Fruit fly (Drosophila melanogaster): ENCODE results near the gene chm.
A peak's percentile ranks its signal among the peaks of the same experiment; 100 is the strongest.

Gene chm

DNA sequence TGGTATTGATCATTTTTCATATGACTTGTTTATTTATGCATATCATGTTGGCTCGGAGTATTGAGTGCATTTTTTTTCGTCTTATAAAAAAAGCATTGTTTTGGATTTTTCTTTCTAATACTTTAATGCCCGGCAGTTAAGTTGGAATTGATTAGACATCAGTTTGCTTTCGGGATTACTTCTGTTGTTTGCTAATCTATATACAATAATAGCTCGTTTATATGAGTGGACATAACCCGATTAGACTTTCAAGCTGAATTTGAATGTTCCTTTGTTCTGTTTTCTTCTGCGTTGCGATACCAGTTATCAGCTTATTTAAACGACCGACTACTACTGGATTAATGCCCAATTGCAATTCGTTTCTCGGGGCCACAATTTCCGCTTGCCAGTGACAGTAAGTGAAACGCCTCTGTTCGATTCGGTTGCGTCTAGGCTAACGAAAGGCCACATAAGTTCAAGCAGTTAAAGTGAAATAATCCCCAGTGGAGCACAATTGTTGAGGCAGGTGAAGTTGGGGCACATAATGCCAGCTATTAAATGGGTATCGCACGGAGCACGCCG, 28.3 kb downstream of the chm start:
- TF ChIP-seq Eip93F (GFP tag; optimal IDR thresholded peaks at IDR 0.05) (no peak), lz (GFP tag; optimal IDR thresholded peaks at IDR 0.05) (no peak), CG1621 (tag; optimal IDR thresholded peaks at IDR 0.05) (no peak), Sox15 (GFP tag; optimal IDR thresholded peaks at IDR 0.05) (no peak), Hr38 (GFP tag; optimal IDR thresholded peaks at IDR 0.05) (no peak), CG32006 (GFP tag; optimal IDR thresholded peaks at IDR 0.05) (no peak), CG8119 (GFP tag; IDR thresholded peaks at IDR 0.05) (no peak), Sox14 (GFP tag; optimal IDR thresholded peaks at IDR 0.05) (peak; percentile 7), OdsH (GFP tag; optimal IDR thresholded peaks at IDR 0.05) (no peak), salr (GFP tag; optimal IDR thresholded peaks at IDR 0.05) (no peak), Hr4 (GFP tag; optimal IDR thresholded peaks at IDR 0.05) (no peak), dac (GFP tag; optimal IDR thresholded peaks at IDR 0.05) (no peak), vri (GFP tag; optimal IDR thresholded peaks at IDR 0.05) (peak; percentile 92), achi (GFP tag; optimal IDR thresholded peaks at IDR 0.05) (no peak)

DNA sequence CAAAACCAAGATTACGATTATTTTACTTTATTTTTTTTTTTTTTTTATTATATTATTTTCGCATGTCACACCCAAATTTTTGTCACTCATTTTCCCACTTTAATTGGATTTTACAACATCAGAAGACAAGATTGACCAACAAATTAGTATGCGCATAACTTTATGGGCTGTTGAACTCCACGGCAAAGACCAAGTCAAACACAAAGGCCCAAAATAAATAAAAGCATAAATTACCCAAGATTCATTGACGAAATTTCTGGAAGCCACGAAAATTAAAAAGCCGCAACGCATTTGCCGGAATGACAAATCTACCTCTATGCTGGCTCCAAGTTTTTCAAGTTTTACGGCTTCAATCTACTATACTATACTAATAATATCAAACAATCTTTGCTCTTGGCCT, 29.9 kb downstream of the chm start:
- no peak for TF ChIP-seq Smox (GFP tag; optimal IDR thresholded peaks at IDR 0.05)

DNA sequence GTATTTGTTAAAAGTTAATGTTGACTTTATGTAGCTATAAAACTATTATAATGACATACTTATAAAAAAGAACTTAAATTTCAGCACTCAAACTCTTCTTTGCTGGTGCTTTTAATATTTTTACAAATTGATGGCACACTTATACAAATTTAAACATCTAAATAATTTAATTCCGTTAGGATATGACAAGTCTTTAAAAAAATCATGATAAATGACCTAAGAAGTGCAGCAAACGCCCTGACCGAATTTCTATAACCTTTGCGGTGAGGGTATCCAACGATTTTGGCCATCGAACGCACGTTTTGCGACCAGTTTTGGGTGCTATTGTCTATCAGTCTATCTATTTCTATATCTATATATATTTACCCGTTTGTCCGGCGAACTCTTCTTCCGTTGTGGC, 30.7 kb downstream of the chm start:
- TF ChIP-seq svp (GFP tag), result peak; percentile 11
- peak; percentile 41 for TF ChIP-seq Eip78C (GFP tag)
- no peak for TF ChIP-seq CG11762 (GFP tag; optimal IDR thresholded peaks at IDR 0.05; ENCODE audit: insufficient read depth)

DNA sequence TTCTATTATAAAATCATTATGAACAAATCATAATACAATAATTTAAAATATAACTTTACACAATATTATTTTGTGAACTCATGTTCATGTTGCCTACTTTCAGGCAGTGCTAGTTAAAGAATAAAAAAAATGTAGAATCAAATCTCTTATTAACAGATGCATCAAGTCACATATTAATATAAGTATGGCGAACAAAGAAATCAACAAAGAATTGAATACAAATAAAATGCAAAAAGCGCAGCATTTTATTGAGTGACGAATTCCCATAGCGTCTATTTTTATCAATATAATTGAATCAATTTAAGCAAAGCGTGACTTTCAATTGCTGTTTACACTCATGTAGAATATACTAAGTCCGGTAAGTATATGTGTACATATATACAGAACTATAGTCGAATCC, 35.6 kb downstream of the chm start:
- TF ChIP-seq CG6276 (GFP tag; optimal IDR thresholded peaks at IDR 0.05), result peak; percentile 32
- no peak for TF ChIP-seq lz (GFP tag; optimal IDR thresholded peaks at IDR 0.05)

DNA sequence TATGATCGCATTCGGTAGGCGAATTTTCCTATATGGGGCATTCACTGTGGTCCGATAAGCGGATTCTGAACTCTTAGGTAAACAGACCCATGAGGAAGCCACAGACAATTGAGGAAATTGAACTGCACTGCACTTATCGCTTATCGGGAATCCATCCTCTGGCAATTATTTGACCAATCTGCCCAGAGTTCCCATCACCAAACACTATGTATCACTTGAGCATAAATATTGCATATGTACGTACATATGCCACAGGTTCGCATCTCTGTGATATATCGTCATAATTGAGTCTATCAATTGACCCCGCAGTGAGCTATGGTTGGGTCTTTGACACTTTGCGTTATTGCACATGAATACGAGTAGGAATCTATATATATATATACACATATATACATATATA, 36.2 kb downstream of the chm start:
- TF ChIP-seq svp (GFP tag) (peak; percentile 95), CG6792 (GFP tag; optimal IDR thresholded peaks at IDR 0.05) (no peak), Smox (GFP tag; optimal IDR thresholded peaks at IDR 0.05) (no peak), CG6854 (GFP tag; optimal IDR thresholded peaks at IDR 0.05) (no peak), Met (GFP tag; optimal IDR thresholded peaks at IDR 0.05) (no peak)

DNA sequence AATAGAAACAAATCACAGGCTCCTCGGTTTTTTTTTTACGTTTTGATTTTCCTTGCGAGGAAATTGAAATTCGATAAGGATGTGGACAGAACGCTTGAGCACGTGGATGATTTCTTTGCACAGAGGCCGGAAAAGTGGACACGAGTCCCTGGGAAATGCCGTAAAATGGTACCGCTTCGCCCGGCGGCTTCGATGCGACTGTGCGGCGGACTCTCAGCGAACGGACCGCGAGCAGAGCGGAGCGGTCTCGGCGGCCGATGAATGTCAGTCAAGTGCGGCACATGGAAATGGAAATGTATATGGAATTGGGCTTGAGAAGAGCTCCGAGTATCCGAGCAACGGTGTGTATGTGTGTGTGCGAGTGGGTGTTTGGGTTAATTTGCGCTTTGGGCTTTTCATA, 38.7 kb downstream of the chm start, which contains the start of gene santa-maria:
TSS of gene santa-maria (minus strand) at position 279 of the 400 bp plus-strand sequence.
- TF ChIP-seq Eip78C (GFP tag), result peak; percentile 19
- TF ChIP-seq eg (GFP tag; IDR thresholded peaks at IDR 0.05), result no peak
- TF ChIP-seq vri (GFP tag; optimal IDR thresholded peaks at IDR 0.05), result peak; percentile 17
- TF ChIP-seq svp (GFP tag), result peak; percentile 32

DNA sequence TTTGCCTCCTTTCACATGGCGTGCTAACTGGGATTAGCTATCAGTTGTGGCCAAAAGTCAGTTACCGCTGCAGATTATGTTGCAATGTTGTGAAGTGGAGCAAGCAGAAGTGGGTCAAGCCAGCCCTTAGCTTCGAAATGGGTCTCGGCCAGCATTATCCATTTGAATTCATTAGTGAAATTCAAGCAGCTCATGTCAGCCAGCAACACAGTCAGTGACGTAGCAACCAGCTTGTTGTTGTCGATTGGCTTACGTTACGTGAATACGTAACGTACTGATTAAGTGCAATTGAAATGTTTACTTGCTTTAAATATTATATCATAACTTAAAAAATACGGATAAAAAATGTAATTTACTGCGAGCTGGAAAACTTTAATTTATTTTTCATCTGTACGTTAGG, 39.9 kb downstream of the chm start:
- TF ChIP-seq Eip93F (GFP tag; optimal IDR thresholded peaks at IDR 0.05) (no peak), cyc (GFP tag; optimal IDR thresholded peaks at IDR 0.05) (no peak), net (GFP tag; optimal IDR thresholded peaks at IDR 0.05) (no peak)

DNA sequence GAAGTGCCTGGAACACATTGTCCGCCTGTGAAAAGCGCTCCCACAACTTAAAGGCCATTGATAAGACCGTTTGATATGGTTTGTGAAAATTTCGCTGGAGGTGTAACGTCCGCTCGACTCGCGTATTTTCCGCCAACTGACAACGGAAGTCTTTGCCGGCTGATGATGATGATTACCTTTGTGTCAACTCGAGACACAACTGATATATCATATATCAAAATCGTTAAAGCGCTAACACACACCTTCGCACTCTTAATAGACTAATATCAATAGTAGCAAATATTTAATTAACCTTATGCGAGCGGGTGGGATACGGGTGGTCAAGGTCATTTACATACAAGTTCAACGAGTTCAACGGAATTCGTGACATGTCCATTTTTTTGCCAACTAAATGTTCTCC, 41.9 kb downstream of the chm start, which contains the start of gene Gr28a:
TSS of gene Gr28a (minus strand) at position 101 of the 400 bp plus-strand sequence.
- TF ChIP-seq ss (GFP tag; optimal IDR thresholded peaks at IDR 0.05) (no peak), CG6276 (GFP tag; optimal IDR thresholded peaks at IDR 0.05) (no peak), dsx (GFP tag; optimal IDR thresholded peaks at IDR 0.05; ENCODE audit: poor library complexity, severe bottlenecking) (no peak), svp (GFP tag) (peak; percentile 11)
